Worm (Caenorhabditis elegans) whole organism, L3 larva: ENCODE measurements around the gene F47E1.1.

Experiments
- R02D3.7 ChIP-seq: fragments of 150-350 bp; optimal IDR thresholded peaks from 2 replicates; lab custom pipeline; 2014; ENCODE audit warnings: missing biosample characterization, missing genetic modification characterization
- ceh-9 ChIP-seq: sonication (generic microtip); optimal IDR thresholded peaks from 2 replicates; lab custom pipeline; 2018; ENCODE audit warnings: missing biosample characterization, missing genetic modification characterization
- elt-2 ChIP-seq: sonication (generic microtip); optimal IDR thresholded peaks from 2 replicates; lab custom pipeline; 2016; ENCODE audit warnings: missing genetic modification reagents, mild to moderate bottlenecking, missing genetic modification characterization, missing compliant biosample characterization
- jun-1 ChIP-seq: fragments of 150-350 bp; optimal IDR thresholded peaks from 2 replicates; lab custom pipeline; 2014; ENCODE audit warnings: missing biosample characterization, missing genetic modification reagents, missing genetic modification characterization
- mdl-1 ChIP-seq: fragments of 150-350 bp; optimal IDR thresholded peaks from 2 replicates; lab custom pipeline; 2014; ENCODE audit warnings: missing biosample characterization, missing genetic modification characterization
- nhr-23 ChIP-seq: fragments of 150-350 bp; optimal IDR thresholded peaks from 2 replicates; lab custom pipeline; 2014; ENCODE audit warnings: missing biosample characterization, missing genetic modification reagents, missing genetic modification characterization
- nhr-237 ChIP-seq: fragments of 150-350 bp; optimal IDR thresholded peaks from 2 replicates; lab custom pipeline; 2014; ENCODE audit warnings: missing biosample characterization, missing genetic modification characterization
- nhr-28 ChIP-seq: fragments of 150-350 bp; optimal IDR thresholded peaks from 2 replicates; lab custom pipeline; 2014; ENCODE audit warnings: missing biosample characterization, missing genetic modification characterization
- nhr-77 ChIP-seq: fragments of 150-350 bp; optimal IDR thresholded peaks from 2 replicates; lab custom pipeline; 2014; ENCODE audit warnings: missing biosample characterization, missing genetic modification characterization
- snpc-4 ChIP-seq: fragments of 150-350 bp; optimal IDR thresholded peaks from 2 replicates; lab custom pipeline; 2014; ENCODE audit warnings: missing biosample characterization, missing genetic modification characterization
- tbx-2 ChIP-seq: sonication (generic microtip); optimal IDR thresholded peaks from 2 replicates; lab custom pipeline; 2016; ENCODE audit warnings: mild to moderate bottlenecking, missing genetic modification characterization, missing compliant biosample characterization
- unc-62 ChIP-seq: fragments of 150-350 bp; sonication (generic microtip); optimal IDR thresholded peaks from 4 replicates; lab custom pipeline; 2014; ENCODE audit warnings: missing biosample characterization, missing genetic modification reagents, missing genetic modification characterization
- ztf-11 ChIP-seq: fragments of 150-350 bp; optimal IDR thresholded peaks from 2 replicates; lab custom pipeline; 2014; ENCODE audit warnings: missing biosample characterization, missing genetic modification characterization

ce11 chrX:9063439-9063838, 13.5 kb upstream of the F47E1.1 start:
- no peak for TF ChIP-seq nhr-77 (tag; lab: Kevin White, UChicago)
- TF ChIP-seq nhr-28, result no peak
- TF ChIP-seq jun-1 (tag; lab: Kevin White, UChicago), result no peak
- no peak for TF ChIP-seq ztf-11 (tag; lab: Kevin White, UChicago)
- no peak for TF ChIP-seq R02D3.7 (tag; lab: Kevin White, UChicago)
- no peak for TF ChIP-seq nhr-237 (tag; lab: Kevin White, UChicago)
- TF ChIP-seq tbx-2 (tag; lab: Kevin White, UChicago), result no peak
- no peak for TF ChIP-seq elt-2 (tag; lab: Kevin White, UChicago)
- TF ChIP-seq snpc-4 (tag; lab: Kevin White, UChicago), result no peak
- no peak for TF ChIP-seq mdl-1
- no peak for TF ChIP-seq nhr-23 (tag; lab: Kevin White, UChicago)
- TF ChIP-seq ceh-9 (tag; lab: Kevin White, UChicago), result no peak
- no peak for TF ChIP-seq unc-62 (GFP tag; lab: Kevin White, UChicago)
